Worm (Caenorhabditis elegans) whole organism, L4 larva: ENCODE measurements around the gene Y17G7B.8.
A peak's percentile ranks its signal among the peaks of the same experiment; 100 is the strongest.

Experiments
- D1046.2 ChIP-seq: fragments of 200-800 bp; sonication (Bioruptor generic); IDR thresholded peaks from 2 replicates; pipeline ENCODE4 v1.3.6; 2022; ENCODE audit warnings: missing genetic modification characterization, missing compliant biosample characterization
- F26F4.8 ChIP-seq: fragments of 200-800 bp; sonication (Bioruptor generic); conservative IDR thresholded peaks from 2 replicates; pipeline ENCODE4 v1.3.6; 2022; ENCODE audit warnings: missing genetic modification characterization, missing compliant biosample characterization
- Y105C5A.15 ChIP-seq: fragments of 200-800 bp; sonication (Bioruptor generic); IDR thresholded peaks from 2 replicates; pipeline ENCODE4 v1.3.6; 2022; ENCODE audit warnings: missing genetic modification characterization, missing compliant biosample characterization
- Y48G9A.11 ChIP-seq: fragments of 200-800 bp; sonication (Bioruptor generic); IDR thresholded peaks from 2 replicates; pipeline ENCODE4 v1.3.6; 2022; ENCODE audit warnings: missing genetic modification reagents, missing genetic modification characterization, missing compliant biosample characterization
- Y75B8A.6 ChIP-seq: fragments of 200-800 bp; sonication (Bioruptor generic); IDR thresholded peaks from 2 replicates; pipeline ENCODE4 v1.3.6; 2022; ENCODE audit warnings: missing genetic modification reagents, missing genetic modification characterization, missing compliant biosample characterization
- ZK337.2 ChIP-seq: fragments of 200-800 bp; sonication (Bioruptor generic); IDR thresholded peaks from 2 replicates; pipeline ENCODE4 v1.3.6; 2022; ENCODE audit warnings: missing genetic modification reagents, missing genetic modification characterization, missing compliant biosample characterization
- ZK546.5 ChIP-seq, 2 experiments: sonication (generic microtip); optimal IDR thresholded peaks; 2 replicates each; lab custom pipeline; 2017; ENCODE audit warnings: missing biosample characterization in 2 of 2, missing genetic modification characterization in 2 of 2
- aha-1 ChIP-seq: fragments of 150-350 bp; peaks from one replicate; lab custom pipeline; 2014; ENCODE audit warnings: missing biosample characterization, missing genetic modification characterization
- ceh-20 ChIP-seq: fragments of 200-800 bp; sonication (Bioruptor generic); IDR thresholded peaks from 2 replicates; pipeline ENCODE4 v1.3.6; 2022; ENCODE audit warnings: missing genetic modification reagents, missing genetic modification characterization, missing compliant biosample characterization
- cey-2 ChIP-seq: sonication (generic microtip); optimal IDR thresholded peaks from 3 replicates; lab custom pipeline; 2017; ENCODE audit warnings: missing genetic modification characterization, mild to moderate bottlenecking, missing compliant biosample characterization, antibody characterized with exemption, borderline replicate concordance; ENCODE audit not compliant: insufficient read depth
- ctbp-1 ChIP-seq: fragments of 200-800 bp; sonication (Bioruptor generic); IDR thresholded peaks from 2 replicates; pipeline ENCODE4 v1.3.6; 2022; ENCODE audit warnings: missing genetic modification reagents, missing genetic modification characterization, missing compliant biosample characterization
- daf-12 ChIP-seq: fragments of 150-350 bp; optimal IDR thresholded peaks from 2 replicates; lab custom pipeline; 2014; ENCODE audit warnings: missing biosample characterization, missing genetic modification reagents, missing genetic modification characterization
- daf-16 ChIP-seq, 3 experiments: sonication (generic microtip); optimal IDR thresholded peaks; 2 replicates each; lab custom pipeline; 2016 to 2017; ENCODE audit warnings: missing genetic modification characterization in 3 of 3, missing genetic modification reagents in 3 of 3, mild to moderate bottlenecking in 2 of 3, missing compliant biosample characterization in 2 of 3, missing biosample characterization in 1 of 3, moderate library complexity in 1 of 3
- daf-19 ChIP-seq: fragments of 200-800 bp; sonication (Bioruptor generic); conservative IDR thresholded peaks from 2 replicates; pipeline ENCODE4 v1.3.6; 2022; ENCODE audit warnings: missing genetic modification characterization, missing compliant biosample characterization
- daf-8 ChIP-seq: fragments of 200-800 bp; sonication (Bioruptor generic); IDR thresholded peaks from 2 replicates; pipeline ENCODE4 v1.3.6; 2022; ENCODE audit warnings: missing genetic modification characterization, missing compliant biosample characterization
- dmd-6 ChIP-seq: fragments of 200-800 bp; sonication (Bioruptor generic); IDR thresholded peaks from 2 replicates; pipeline ENCODE4 v1.3.6; 2022; ENCODE audit warnings: missing genetic modification reagents, missing genetic modification characterization, missing compliant biosample characterization
- dmd-8 ChIP-seq: fragments of 200-800 bp; sonication (Bioruptor generic); IDR thresholded peaks from 2 replicates; pipeline ENCODE4 v1.3.6; 2022; ENCODE audit warnings: missing genetic modification characterization, missing compliant biosample characterization
- duxl-1 ChIP-seq: sonication (generic microtip); optimal IDR thresholded peaks from 2 replicates; lab custom pipeline; 2016; ENCODE audit warnings: mild to moderate bottlenecking, missing genetic modification characterization, moderate library complexity, missing compliant biosample characterization; ENCODE audit not compliant: poor library complexity
- dve-1 ChIP-seq: sonication (generic microtip); optimal IDR thresholded peaks from 2 replicates; lab custom pipeline; 2017; ENCODE audit warnings: antibody characterized with exemption, mild to moderate bottlenecking, missing genetic modification characterization, missing compliant biosample characterization; ENCODE audit not compliant: insufficient read depth
- fkh-10 ChIP-seq: fragments of 150-350 bp; optimal IDR thresholded peaks from 2 replicates; lab custom pipeline; 2014; ENCODE audit warnings: missing biosample characterization, missing genetic modification reagents, missing genetic modification characterization
- gei-8 ChIP-seq: fragments of 200-800 bp; sonication (Bioruptor generic); optimal IDR thresholded peaks from 2 replicates; lab custom pipeline; 2018; ENCODE audit warnings: mild to moderate bottlenecking, missing genetic modification characterization, missing compliant biosample characterization
- hif-1 ChIP-seq, 2 experiments: sonication (generic microtip); optimal IDR thresholded peaks; 2 replicates each; lab custom pipeline; 2016 to 2017; ENCODE audit warnings: missing compliant biosample characterization in 2 of 2, missing genetic modification characterization in 2 of 2, missing genetic modification reagents in 2 of 2, missing genotype in 2 of 2, mild to moderate bottlenecking in 1 of 2
- hlh-11 ChIP-seq: fragments of 200-800 bp; sonication (Bioruptor generic); optimal IDR thresholded peaks from 2 replicates; lab custom pipeline; 2018; ENCODE audit warnings: mild to moderate bottlenecking, missing genetic modification characterization, missing compliant biosample characterization
- hlh-30 ChIP-seq: sonication (generic microtip); optimal IDR thresholded peaks from 2 replicates; lab custom pipeline; 2017; ENCODE audit warnings: antibody characterized with exemption, mild to moderate bottlenecking, missing genetic modification characterization, missing compliant biosample characterization; ENCODE audit not compliant: insufficient read depth
- hmg-1.1 ChIP-seq: fragments of 200-800 bp; sonication (Bioruptor generic); IDR thresholded peaks from 2 replicates; pipeline ENCODE4 v1.3.6; 2022; ENCODE audit warnings: missing genetic modification reagents, missing genetic modification characterization, missing compliant biosample characterization
- jun-1 ChIP-seq: fragments of 150-350 bp; optimal IDR thresholded peaks from 2 replicates; lab custom pipeline; 2014; ENCODE audit warnings: missing biosample characterization, missing genetic modification reagents, missing genetic modification characterization
- lim-7 ChIP-seq: fragments of 200-800 bp; sonication (Bioruptor generic); IDR thresholded peaks from 2 replicates; pipeline ENCODE4 v1.3.6; 2022; ENCODE audit warnings: missing genetic modification characterization, missing compliant biosample characterization
- lin-1 ChIP-seq: fragments of 200-800 bp; sonication (Bioruptor generic); IDR thresholded peaks from 2 replicates; pipeline ENCODE4 v1.3.6; 2022; ENCODE audit warnings: missing genetic modification reagents, missing genetic modification characterization, missing compliant biosample characterization
- lin-13 ChIP-seq: fragments of 150-350 bp; optimal IDR thresholded peaks from 2 replicates; lab custom pipeline; 2014; ENCODE audit warnings: missing biosample characterization, missing genetic modification reagents, missing genetic modification characterization
- lin-38 ChIP-seq: fragments of 200-800 bp; sonication (Bioruptor generic); IDR thresholded peaks from 2 replicates; pipeline ENCODE4 v1.3.6; 2022; ENCODE audit warnings: missing genetic modification reagents, missing genetic modification characterization, missing compliant biosample characterization
- lsy-2 ChIP-seq, 2 experiments: fragments of 150-350 bp in 1 of 2; sonication (generic microtip) in 1 of 2; optimal IDR thresholded peaks; 2 replicates each; lab custom pipeline; 2014 to 2017; ENCODE audit warnings: missing biosample characterization in 2 of 2, missing genetic modification characterization in 2 of 2
- mdl-1 ChIP-seq, 2 experiments: fragments of 150-350 bp in 1 of 2; sonication (generic microtip) in 1 of 2; optimal IDR thresholded peaks; 2 replicates each; lab custom pipeline; 2014 to 2017; ENCODE audit warnings: missing biosample characterization in 2 of 2, missing genetic modification characterization in 2 of 2
- mdt-29 ChIP-seq: fragments of 200-800 bp; sonication (Bioruptor generic); IDR thresholded peaks from 2 replicates; pipeline ENCODE4 v1.3.6; 2022; ENCODE audit warnings: missing genetic modification reagents, missing genetic modification characterization, missing compliant biosample characterization
- mes-2 ChIP-seq: sonication (generic microtip); optimal IDR thresholded peaks from 2 replicates; lab custom pipeline; 2016; ENCODE audit warnings: missing genotype, mild to moderate bottlenecking, missing genetic modification characterization, missing compliant biosample characterization; ENCODE audit not compliant: poor library complexity, severe bottlenecking
- nhr-102 ChIP-seq: sonication (generic microtip); optimal IDR thresholded peaks from 2 replicates; lab custom pipeline; 2016; ENCODE audit warnings: mild to moderate bottlenecking, missing genetic modification characterization, moderate library complexity, missing compliant biosample characterization
- nhr-11 ChIP-seq: fragments of 150-350 bp; optimal IDR thresholded peaks from 2 replicates; lab custom pipeline; 2014; ENCODE audit warnings: missing biosample characterization, missing genetic modification characterization
- nhr-237 ChIP-seq: sonication (generic microtip); optimal IDR thresholded peaks from 2 replicates; lab custom pipeline; 2017; ENCODE audit warnings: missing biosample characterization, missing genetic modification characterization
- nhr-28 ChIP-seq: fragments of 150-350 bp; optimal IDR thresholded peaks from 2 replicates; lab custom pipeline; 2014; ENCODE audit warnings: missing biosample characterization, missing genetic modification characterization
- nhr-77 ChIP-seq: fragments of 150-350 bp; optimal IDR thresholded peaks from 2 replicates; lab custom pipeline; 2014; ENCODE audit warnings: missing biosample characterization, missing genetic modification characterization
- pha-4 ChIP-seq, 2 experiments: fragments of 150-350 bp in 1 of 2; fragments of 200-800 bp in 1 of 2; sonication (Bioruptor generic) in 1 of 2; IDR thresholded peaks in 1 of 2; optimal IDR thresholded peaks in 1 of 2; 2 replicates each; pipeline versions ENCODE4 v1.3.6 to Lab custom; 2014 to 2022; ENCODE audit warnings: missing genetic modification characterization in 2 of 2, missing genetic modification reagents in 2 of 2, missing biosample characterization in 1 of 2, missing compliant biosample characterization in 1 of 2
- pqm-1 ChIP-seq: sonication (generic microtip); optimal IDR thresholded peaks from 2 replicates; lab custom pipeline; 2017; ENCODE audit warnings: missing biosample characterization, missing genetic modification characterization
- spr-3 ChIP-seq: fragments of 200-800 bp; sonication (Bioruptor generic); optimal IDR thresholded peaks from 2 replicates; lab custom pipeline; 2018; ENCODE audit warnings: mild to moderate bottlenecking, missing genetic modification characterization, missing compliant biosample characterization
- unc-130 ChIP-seq: sonication (generic microtip); optimal IDR thresholded peaks from 2 replicates; lab custom pipeline; 2016; ENCODE audit warnings: missing genetic modification reagents, missing genetic modification characterization, missing compliant biosample characterization
- unc-39 ChIP-seq: sonication (generic microtip); optimal IDR thresholded peaks from 2 replicates; lab custom pipeline; 2017; ENCODE audit warnings: missing biosample characterization, missing genetic modification characterization
- unc-62 ChIP-seq, 3 experiments: fragments of 150-350 bp in 1 of 3; sonication (generic microtip); optimal IDR thresholded peaks in 2 of 3; peaks in 1 of 3; 1 replicate in 1 of 3; 2 replicates in 2 of 3; lab custom pipeline; 2014 to 2017; ENCODE audit warnings: missing biosample characterization in 3 of 3, missing genetic modification characterization in 3 of 3, missing genetic modification reagents in 3 of 3, missing genotype in 1 of 3
- zfp-3 ChIP-seq: fragments of 200-800 bp; sonication (Bioruptor generic); conservative IDR thresholded peaks from 2 replicates; pipeline ENCODE4 v1.3.6; 2022; ENCODE audit warnings: missing genetic modification reagents, missing genetic modification characterization, missing compliant biosample characterization
- zip-2 ChIP-seq: fragments of 150-350 bp; optimal IDR thresholded peaks from 2 replicates; lab custom pipeline; 2014; ENCODE audit warnings: missing biosample characterization, missing genetic modification characterization
- ztf-11 ChIP-seq: fragments of 150-350 bp; optimal IDR thresholded peaks from 2 replicates; lab custom pipeline; 2014; ENCODE audit warnings: missing biosample characterization, missing genetic modification characterization

The Y17G7B.8 gene

DNA sequence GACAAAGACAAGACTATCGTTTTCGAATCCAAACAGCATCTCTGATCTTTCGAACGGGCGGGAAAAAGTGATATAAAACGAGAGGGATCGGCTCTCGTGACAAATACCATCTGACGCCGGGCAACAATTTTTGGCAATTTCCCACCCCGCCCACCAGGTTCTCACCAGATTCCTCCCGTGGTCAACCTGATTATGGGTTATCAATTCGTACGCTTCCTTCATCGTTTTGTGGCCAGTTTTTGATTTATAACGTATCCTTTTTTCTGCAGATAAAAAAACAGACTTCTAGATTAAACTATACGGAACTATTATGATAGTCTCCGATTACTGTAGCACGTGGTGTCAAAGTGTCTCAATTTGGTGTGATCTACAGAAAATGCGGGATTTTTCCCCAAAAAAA, 25.4 kb upstream of the Y17G7B.8 start (continued):
- TF ChIP-seq ztf-11 (tag; lab: Kevin White, UChicago) (no peak), unc-62 (GFP tag; optimal IDR thresholded peaks at IDR 0.05 in 1 of 2; lab: Kevin White, UChicago) (no peak), unc-62 (tag; optimal IDR thresholded peaks at IDR 0.05; lab: Kevin White, UChicago) (no peak), Y75B8A.6 (GFP tag; lab: Robert Waterston, UW) (no peak), F26F4.8 (no peak), jun-1 (tag; lab: Kevin White, UChicago) (no peak), unc-130 (GFP tag; lab: Kevin White, UChicago) (no peak), fkh-10 (GFP tag; lab: Kevin White, UChicago) (no peak), Y105C5A.15 (GFP tag; lab: Robert Waterston, UW) (no peak), daf-16 (GFP tag; optimal IDR thresholded peaks at IDR 0.05; lab: Kevin White, UChicago) (no peak), daf-16 (tag; optimal IDR thresholded peaks at IDR 0.05; lab: Kevin White, UChicago) (no peak), zfp-3 (0 out of 2 replicates have a peak, but pooled peaks have one; percentile 41), daf-19 (GFP tag; lab: Robert Waterston, UW) (no peak), nhr-102 (tag; lab: Kevin White, UChicago) (no peak), daf-8 (GFP tag; lab: Robert Waterston, UW) (no peak), mes-2 (tag; lab: Kevin White, UChicago) (no peak), ceh-20 (GFP tag; lab: Robert Waterston, UW) (no peak), mdl-1 (tag; optimal IDR thresholded peaks at IDR 0.05; lab: Kevin White, UChicago) (peak in 1 of 2 experiments; percentile 25), ctbp-1 (GFP tag; lab: Robert Waterston, UW) (no peak), duxl-1 (tag; lab: Kevin White, UChicago) (no peak), lin-38 (GFP tag; lab: Robert Waterston, UW) (no peak), lim-7 (no peak), dmd-6 (peak; percentile 15), nhr-11 (tag; lab: Kevin White, UChicago) (no peak), Y48G9A.11 (GFP tag; lab: Robert Waterston, UW) (no peak), unc-39 (tag; lab: Kevin White, UChicago) (no peak), hlh-30 (peak; percentile 83), nhr-237 (tag; lab: Kevin White, UChicago) (no peak), cey-2 (tag; lab: Kevin White, UChicago) (no peak), dve-1 (tag; lab: Kevin White, UChicago) (peak; percentile 35), daf-12 (tag; lab: Kevin White, UChicago) (no peak), ZK546.5 (tag; optimal IDR thresholded peaks at IDR 0.05; lab: Kevin White, UChicago) (no peak), gei-8 (GFP tag; lab: Kevin White, UChicago) (no peak), D1046.2 (no peak), lin-13 (GFP tag; lab: Kevin White, UChicago) (no peak), aha-1 (tag; lab: Kevin White, UChicago) (peak; percentile 61), pha-4 (GFP tag; IDR thresholded peaks at IDR 0.05; lab: Robert Waterston, UW) (no peak), pha-4 (tag; optimal IDR thresholded peaks at IDR 0.05; lab: Kevin White, UChicago) (no peak), lin-1 (GFP tag; lab: Robert Waterston, UW) (no peak), spr-3 (GFP tag; lab: Kevin White, UChicago) (no peak)

DNA sequence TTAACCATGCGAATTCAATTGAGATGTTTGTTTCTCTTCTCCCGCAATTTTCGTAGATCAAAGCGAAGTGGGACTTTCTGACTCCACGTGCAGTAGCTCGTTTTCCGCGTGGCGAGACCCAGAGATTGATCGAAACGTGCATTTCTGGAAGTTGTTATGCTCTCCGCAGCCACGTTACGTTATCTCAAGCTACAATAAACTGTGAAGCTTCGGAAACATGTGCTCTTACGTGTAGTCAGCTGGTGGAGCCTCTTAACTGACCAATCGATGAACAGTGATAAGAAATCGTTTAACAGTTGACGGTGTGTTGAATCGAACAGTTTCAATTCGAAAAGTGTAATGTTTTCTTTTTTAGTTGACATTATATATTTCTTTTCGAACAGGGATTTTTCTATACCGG, 24.6 kb upstream of the Y17G7B.8 start:
- TF ChIP-seq dmd-6 (peak; percentile 84), hif-1 (tag; optimal IDR thresholded peaks at IDR 0.05; lab: Kevin White, UChicago) (peak in 1 of 2 experiments; percentile 94), ZK337.2 (no peak), mdt-29 (GFP tag; lab: Robert Waterston, UW) (peak; percentile 57; the same call in 1 of the 2 replicates), hlh-30 (peak; percentile 64), gei-8 (GFP tag; lab: Kevin White, UChicago) (no peak), hmg-1.1 (GFP tag; lab: Robert Waterston, UW) (no peak), nhr-77 (tag; lab: Kevin White, UChicago) (peak; percentile 33), D1046.2 (no peak), pha-4 (GFP tag; IDR thresholded peaks at IDR 0.05; lab: Robert Waterston, UW) (0 out of 2 replicates have a peak, but pooled peaks have one; percentile 5), pha-4 (tag; optimal IDR thresholded peaks at IDR 0.05; lab: Kevin White, UChicago) (no peak), zip-2 (tag; lab: Kevin White, UChicago) (no peak), pqm-1 (tag; lab: Kevin White, UChicago) (peak; percentile 12), nhr-28 (tag; lab: Kevin White, UChicago) (peak; percentile 74), dmd-8 (GFP tag; lab: Robert Waterston, UW) (no peak), hlh-11 (tag; lab: Kevin White, UChicago) (peak; percentile 44), lsy-2 (tag; optimal IDR thresholded peaks at IDR 0.05; lab: Kevin White, UChicago) (peak in 1 of 2 experiments; percentile 25)
